Fruit fly (Drosophila melanogaster) whole organism, pupa: ENCODE results near the gene Polr2D.

Experiments
- CG10348 ChIP-seq: fragments of 200-800 bp; sonication (Bioruptor generic); IDR thresholded peaks from 2 replicates; pipeline ENCODE4 v1.3.6; 2022; ENCODE audit warnings: missing biosample characterization, missing genetic modification characterization
- CG12605 ChIP-seq: fragments of 200-800 bp; sonication (Bioruptor generic); IDR thresholded peaks from 2 replicates; pipeline ENCODE4 v1.3.6; 2022; ENCODE audit warnings: missing biosample characterization, missing genetic modification characterization
- CG13204 ChIP-seq: fragments of 200-800 bp; sonication (Bioruptor generic); optimal IDR thresholded peaks from 2 replicates; lab custom pipeline; 2018; ENCODE audit warnings: missing biosample characterization, mild to moderate bottlenecking, missing genetic modification characterization, moderate library complexity
- CG14655 ChIP-seq: fragments of 200-800 bp; sonication (Bioruptor generic); optimal IDR thresholded peaks from 3 replicates; lab custom pipeline; 2017; ENCODE audit warnings: mild to moderate bottlenecking, missing biosample characterization, missing genetic modification reagents, missing genetic modification characterization
- CG15710 ChIP-seq: fragments of 200-800 bp; sonication (Bioruptor generic); optimal IDR thresholded peaks from 2 replicates; lab custom pipeline; 2018; ENCODE audit warnings: missing biosample characterization, mild to moderate bottlenecking, missing genetic modification characterization, moderate library complexity
- CG17806 ChIP-seq: fragments of 200-800 bp; sonication (Bioruptor generic); optimal IDR thresholded peaks from 2 replicates; lab custom pipeline; 2018; ENCODE audit warnings: missing biosample characterization, mild to moderate bottlenecking, missing genetic modification characterization, moderate library complexity
- CG32121 ChIP-seq: fragments of 200-800 bp; sonication (Bioruptor generic); IDR thresholded peaks from 2 replicates; pipeline ENCODE4 v1.3.6; 2022; ENCODE audit warnings: missing biosample characterization, missing genetic modification characterization
- CG34367 ChIP-seq: fragments of 200-800 bp; sonication (Bioruptor generic); optimal IDR thresholded peaks from 2 replicates; lab custom pipeline; 2018; ENCODE audit warnings: missing biosample characterization, mild to moderate bottlenecking, missing genetic modification characterization
- CG4496 ChIP-seq: fragments of 200-800 bp; sonication (Bioruptor generic); IDR thresholded peaks from 3 replicates; pipeline ENCODE4 v1.3.6; 2022; ENCODE audit warnings: missing biosample characterization, missing genetic modification characterization
- CG8159 ChIP-seq: fragments of 200-800 bp; sonication (Bioruptor generic); optimal IDR thresholded peaks from 3 replicates; lab custom pipeline; 2018; ENCODE audit warnings: missing biosample characterization, mild to moderate bottlenecking, missing genetic modification characterization, moderate library complexity
- CG8301 ChIP-seq: fragments of 200-800 bp; sonication (Bioruptor generic); optimal IDR thresholded peaks from 2 replicates; lab custom pipeline; 2018; ENCODE audit warnings: missing biosample characterization, mild to moderate bottlenecking, missing genetic modification characterization
- CG9948 ChIP-seq: fragments of 200-800 bp; sonication (Bioruptor generic); optimal IDR thresholded peaks from 2 replicates; lab custom pipeline; 2018; ENCODE audit warnings: missing biosample characterization, mild to moderate bottlenecking, missing genetic modification characterization, moderate library complexity
- D1 ChIP-seq: fragments of 200-800 bp; sonication (Bioruptor generic); optimal IDR thresholded peaks from 2 replicates; lab custom pipeline; 2018; ENCODE audit warnings: missing biosample characterization, mild to moderate bottlenecking, missing genetic modification characterization, moderate library complexity
- EcR ChIP-seq: fragments of 200-800 bp; sonication (Bioruptor generic); optimal IDR thresholded peaks from 3 replicates; lab custom pipeline; 2019; ENCODE audit warnings: missing biosample characterization, missing genetic modification characterization, mild to moderate bottlenecking, moderate library complexity, missing genetic modification reagents
- Ets98B ChIP-seq: fragments of 200-800 bp; sonication (Bioruptor generic); IDR thresholded peaks from 2 replicates; pipeline ENCODE4 v1.3.6; 2022; ENCODE audit warnings: missing biosample characterization, missing genetic modification characterization
- Pif1A ChIP-seq: fragments of 200-800 bp; sonication (Bioruptor generic); optimal IDR thresholded peaks from 3 replicates; lab custom pipeline; 2016; ENCODE audit warnings: missing biosample characterization, missing genetic modification characterization
- Pif1B ChIP-seq: fragments of 200-800 bp; sonication (Bioruptor generic); optimal IDR thresholded peaks from 3 replicates; lab custom pipeline; 2016; ENCODE audit warnings: missing biosample characterization, missing genetic modification characterization
- Snoo ChIP-seq: fragments of 200-800 bp; sonication (Bioruptor generic); optimal IDR thresholded peaks from 3 replicates; lab custom pipeline; 2017; ENCODE audit warnings: missing biosample characterization, mild to moderate bottlenecking, missing genetic modification characterization, inconsistent platforms
- fd96Ca ChIP-seq: fragments of 200-800 bp; sonication (Bioruptor generic); IDR thresholded peaks from 3 replicates; pipeline ENCODE4 v1.3.6; 2022; ENCODE audit warnings: missing biosample characterization, missing genetic modification characterization
- gl ChIP-seq: fragments of 200-800 bp; sonication (Bioruptor generic); optimal IDR thresholded peaks from 2 replicates; lab custom pipeline; 2018; ENCODE audit warnings: missing biosample characterization, mild to moderate bottlenecking, missing genetic modification characterization
- rn ChIP-seq: fragments of 200-800 bp; sonication (Bioruptor generic); IDR thresholded peaks from 2 replicates; pipeline ENCODE4 v1.3.6; 2022; ENCODE audit warnings: missing biosample characterization, missing genetic modification characterization

Polr2D gene

DNA sequence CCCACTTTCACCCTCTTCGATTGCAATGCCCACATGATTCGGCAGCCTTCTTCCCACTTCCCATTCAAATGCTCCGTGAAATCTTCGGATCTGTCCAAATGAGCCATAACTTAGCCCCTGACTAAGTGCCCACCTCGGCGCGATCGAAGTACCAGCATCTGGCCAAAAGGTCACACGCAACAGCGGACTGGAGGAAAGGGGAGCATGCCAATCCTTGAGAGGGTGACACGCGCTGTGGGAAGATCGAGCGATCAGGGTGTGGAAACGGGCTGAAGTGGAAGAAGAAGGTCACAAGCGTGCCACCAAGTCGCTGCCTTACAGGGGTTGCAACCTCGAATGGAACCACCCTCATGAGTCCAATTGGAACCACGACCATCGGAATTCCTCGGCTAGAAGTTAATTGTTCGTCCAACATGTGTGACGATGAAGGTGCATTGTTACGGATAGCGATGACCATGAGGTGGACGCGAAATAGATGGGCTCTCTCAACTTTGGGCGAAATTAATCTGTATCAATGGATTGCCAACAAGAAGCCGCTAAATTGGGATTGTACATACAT is 20.5 kb downstream of the Polr2D start:
- TF ChIP-seq CG10348, result no peak
- TF ChIP-seq fd96Ca (GFP tag; lab: Robert Waterston, UW), result 0 out of 3 replicates have a peak, but pooled peaks have one; percentile 14

dm6 chr3R:18232187-18232586 is 23.1 kb downstream of the Polr2D start:
- TF ChIP-seq fd96Ca (GFP tag; lab: Robert Waterston, UW), result no peak
- TF ChIP-seq CG9948 (tag; lab: Kevin White, UChicago), result no peak
- no peak for TF ChIP-seq EcR (GFP tag; lab: Kevin White, UChicago)
- TF ChIP-seq CG17806 (tag; lab: Kevin White, UChicago), result no peak
- TF ChIP-seq CG14655 (GFP tag; lab: Kevin White, UChicago), result no peak
- TF ChIP-seq CG13204 (GFP tag; lab: Kevin White, UChicago), result no peak
- TF ChIP-seq Snoo (tag; lab: Kevin White, UChicago), result no peak
- TF ChIP-seq Ets98B, result no peak
- TF ChIP-seq CG12605 (GFP tag; lab: Robert Waterston, UW), result no peak
- no peak for TF ChIP-seq CG4496
- TF ChIP-seq gl (tag; lab: Kevin White, UChicago), result no peak
- TF ChIP-seq rn (GFP tag; lab: Robert Waterston, UW), result no peak
- no peak for TF ChIP-seq CG34367 (tag; lab: Kevin White, UChicago)
- no peak for TF ChIP-seq CG10348
- TF ChIP-seq Pif1B (GFP tag; lab: Kevin White, UChicago), result no peak

- no peak for TF ChIP-seq CG10348
- TF ChIP-seq Ets98B, result no peak
- TF ChIP-seq Pif1A (GFP tag; lab: Kevin White, UChicago), result no peak
- no peak for TF ChIP-seq Pif1B (GFP tag; lab: Kevin White, UChicago)
- no peak for TF ChIP-seq CG32121
- TF ChIP-seq CG14655 (GFP tag; lab: Kevin White, UChicago), result no peak
- TF ChIP-seq CG13204 (GFP tag; lab: Kevin White, UChicago), result no peak
- no peak for TF ChIP-seq CG15710 (tag; lab: Kevin White, UChicago)
- TF ChIP-seq CG12605 (GFP tag; lab: Robert Waterston, UW), result no peak
Measured at dm6 chr3R:18230229-18230628, 25.1 kb downstream of the Polr2D start.

- TF ChIP-seq EcR (GFP tag; lab: Kevin White, UChicago), result no peak
- no peak for TF ChIP-seq CG14655 (GFP tag; lab: Kevin White, UChicago)
- TF ChIP-seq CG10348, result no peak
- no peak for TF ChIP-seq gl (tag; lab: Kevin White, UChicago)
- TF ChIP-seq CG8159 (tag; lab: Kevin White, UChicago), result no peak
- TF ChIP-seq CG15710 (tag; lab: Kevin White, UChicago), result no peak
- peak; percentile 29; the same call in 1 of the 2 replicates for TF ChIP-seq Ets98B
- no peak for TF ChIP-seq CG34367 (tag; lab: Kevin White, UChicago)
Measured at dm6 chr3R:18228713-18229222, 26.5 kb downstream of the Polr2D start.

DNA sequence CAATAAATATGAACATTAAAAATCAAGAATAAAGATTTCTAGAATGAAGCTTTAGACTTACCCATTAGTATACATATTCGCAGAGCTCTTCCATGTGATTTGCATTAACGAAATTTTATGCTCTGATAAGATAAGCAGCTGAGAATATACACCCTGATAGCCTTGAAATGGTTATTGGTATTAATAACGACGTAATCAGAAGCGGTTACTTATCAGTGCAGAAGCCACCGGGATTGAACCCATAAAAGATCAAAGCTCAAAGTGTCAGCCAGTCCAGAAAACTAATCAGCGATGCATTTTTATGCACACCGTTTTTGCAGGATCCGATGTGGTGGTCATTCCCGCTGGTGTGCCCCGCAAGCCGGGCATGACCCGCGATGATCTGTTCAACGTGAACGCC is 27.9 kb downstream of the Polr2D start:
- TF ChIP-seq rn (GFP tag; lab: Robert Waterston, UW) (no peak), D1 (tag; lab: Kevin White, UChicago) (no peak), CG8159 (tag; lab: Kevin White, UChicago) (no peak), CG12605 (GFP tag; lab: Robert Waterston, UW) (no peak), Ets98B (no peak), CG17806 (tag; lab: Kevin White, UChicago) (no peak), CG32121 (no peak), Snoo (tag; lab: Kevin White, UChicago) (no peak), CG9948 (tag; lab: Kevin White, UChicago) (no peak), Pif1A (GFP tag; lab: Kevin White, UChicago) (no peak), CG8301 (tag; lab: Kevin White, UChicago) (no peak), CG34367 (tag; lab: Kevin White, UChicago) (no peak), CG15710 (tag; lab: Kevin White, UChicago) (no peak), Pif1B (GFP tag; lab: Kevin White, UChicago) (no peak), CG4496 (no peak), CG14655 (GFP tag; lab: Kevin White, UChicago) (no peak)

- TF ChIP-seq CG32121, result 0 out of 2 replicates have a peak, but pooled peaks have one; percentile 25
- no peak for TF ChIP-seq Pif1B (GFP tag; lab: Kevin White, UChicago)
- TF ChIP-seq fd96Ca (GFP tag; lab: Robert Waterston, UW), result no peak
- peak; percentile 24; the same call in 2 of the 3 replicates for TF ChIP-seq CG4496
- peak; percentile 73 for TF ChIP-seq EcR (GFP tag; lab: Kevin White, UChicago)
Measured at dm6 chr3R:18226809-18227157, 28.5 kb downstream of the Polr2D start.
